Worm (Caenorhabditis elegans): Measurements from ENCODE around the gene F43C11.3.

ce11 chrII:2395864-2396263 lies 42.8 kb downstream of the F43C11.3 start, which contains the start of gene F16G10.13:
- TF ChIP-seq lsy-2 (tag; optimal IDR thresholded peaks at IDR 0.05) (no peak), unc-62 (GFP tag; optimal IDR thresholded peaks at IDR 0.05) (no peak), nhr-28 (tag; optimal IDR thresholded peaks at IDR 0.05) (no peak), mep-1 (tag; optimal IDR thresholded peaks at IDR 0.05) (no peak), unc-39 (tag; optimal IDR thresholded peaks at IDR 0.05) (no peak)

All from whole organism, mixed stage, embryonic.